Worm (Caenorhabditis elegans) whole organism, dauer: ENCODE measurements around the gene prdx-2.

Experiments used
- unc-62 ChIP-seq: sonication (generic microtip); optimal IDR thresholded peaks from 2 replicates; lab custom pipeline; 2017; ENCODE audit warnings: missing biosample characterization, missing genetic modification reagents, missing genetic modification characterization

Gene prdx-2

ce11 chrII:5420947-5421614 lies 43.1 kb downstream of the prdx-2 start, which contains the start of gene tofu-6:
tofu-6 (plus strand) TSS chrII:5421248.
- TF ChIP-seq unc-62 (GFP tag; lab: Kevin White, UChicago) = no peak

- no peak for TF ChIP-seq unc-62 (GFP tag; lab: Kevin White, UChicago)
Measured at ce11 chrII:5423832-5424231, 45.8 kb downstream of the prdx-2 start, which contains the start of gene F07F6.7. F07F6.7 (minus strand) TSS chrII:5423858.

- TF ChIP-seq unc-62 (GFP tag; lab: Kevin White, UChicago) = no peak
Measured at ce11 chrII:5425633-5426032, 47.6 kb downstream of the prdx-2 start, which contains the start of gene F07F6.8. F07F6.8 (minus strand) TSS chrII:5425733.

ce11 chrII:5426054-5426453 lies 48.1 kb downstream of the prdx-2 start:
- TF ChIP-seq unc-62 (GFP tag; lab: Kevin White, UChicago) = no peak

- TF ChIP-seq unc-62 (GFP tag; lab: Kevin White, UChicago) = no peak
Measured at ce11 chrII:5426470-5426869, 48.5 kb downstream of the prdx-2 start.
